Fruit fly (Drosophila melanogaster) whole organism, embryonic: ENCODE measurements around the gene Nckx30C.

Experiments
- BEAF-32 ChIP-seq: fragments of 200-800 bp; sonication (Bioruptor generic); optimal IDR thresholded peaks from 3 replicates; lab custom pipeline; 2017; ENCODE audit warnings: missing biosample characterization, missing genetic modification characterization, mild to moderate bottlenecking, moderate library complexity, missing genetic modification reagents
- CG10979 ChIP-seq: fragments of 200-800 bp; sonication (Bioruptor generic); optimal IDR thresholded peaks from 2 replicates; lab custom pipeline; 2018; ENCODE audit warnings: missing biosample characterization, mild to moderate bottlenecking, missing genetic modification characterization, moderate library complexity
- CG13775 ChIP-seq: fragments of 200-800 bp; sonication (Bioruptor generic); optimal IDR thresholded peaks from 3 replicates; lab custom pipeline; 2017; ENCODE audit warnings: missing biosample characterization, mild to moderate bottlenecking, missing genetic modification characterization
- CG14667 ChIP-seq: fragments of 200-800 bp; sonication (Bioruptor generic); IDR thresholded peaks from 2 replicates; pipeline ENCODE4 v1.3.6; 2022; ENCODE audit warnings: missing biosample characterization, missing genetic modification characterization
- CG3995 ChIP-seq: fragments of 200-800 bp; sonication (Bioruptor generic); optimal IDR thresholded peaks from 3 replicates; lab custom pipeline; 2016; ENCODE audit warnings: missing biosample characterization, missing genetic modification characterization
- CG4282 ChIP-seq: fragments of 200-800 bp; sonication (Bioruptor generic); optimal IDR thresholded peaks from 2 replicates; lab custom pipeline; 2016; ENCODE audit warnings: missing biosample characterization, missing genetic modification characterization
- CG4730 ChIP-seq: fragments of 200-800 bp; sonication (Bioruptor generic); IDR thresholded peaks from 2 replicates; pipeline ENCODE4 v1.3.6; 2022; ENCODE audit warnings: missing biosample characterization, missing genetic modification characterization
- CG6791 ChIP-seq: fragments of 200-800 bp; sonication (Bioruptor generic); IDR thresholded peaks from 3 replicates; pipeline ENCODE4 v1.3.6; 2022; ENCODE audit warnings: missing biosample characterization, missing genetic modification characterization; ENCODE audit not compliant: partially characterized antibody
- CG6813 ChIP-seq: fragments of 200-800 bp; sonication (Bioruptor generic); optimal IDR thresholded peaks from 2 replicates; lab custom pipeline; 2017; ENCODE audit warnings: missing biosample characterization, missing genetic modification characterization, mild to moderate bottlenecking, moderate library complexity, missing genetic modification reagents
- CG7372 ChIP-seq: fragments of 200-800 bp; sonication (Bioruptor generic); IDR thresholded peaks from 2 replicates; pipeline ENCODE4 v1.3.6; 2022; ENCODE audit warnings: missing biosample characterization, missing genetic modification characterization
- CHES-1-like ChIP-seq: fragments of 200-800 bp; sonication (Bioruptor generic); optimal IDR thresholded peaks from 2 replicates; lab custom pipeline; 2016; ENCODE audit warnings: missing biosample characterization, missing genetic modification characterization
- CkIIα-i1 ChIP-seq: fragments of 200-800 bp; sonication (Bioruptor generic); IDR thresholded peaks from 2 replicates; pipeline ENCODE4 v1.3.6; 2022; ENCODE audit warnings: missing biosample characterization, missing genetic modification characterization
- D19B ChIP-seq: fragments of 200-800 bp; sonication (Bioruptor generic); optimal IDR thresholded peaks from 2 replicates; lab custom pipeline; 2017; ENCODE audit warnings: missing biosample characterization, mild to moderate bottlenecking, missing genetic modification characterization
- Dek ChIP-seq: fragments of 200-800 bp; sonication (Bioruptor generic); optimal IDR thresholded peaks from 3 replicates; lab custom pipeline; 2019; ENCODE audit warnings: missing biosample characterization, mild to moderate bottlenecking, missing genetic modification characterization, moderate library complexity
- Dip2 ChIP-seq: fragments of 200-800 bp; sonication (Bioruptor generic); IDR thresholded peaks from 2 replicates; pipeline ENCODE4 v1.3.6; 2022; ENCODE audit warnings: missing biosample characterization, missing genetic modification characterization
- Doc3 ChIP-seq: fragments of 200-800 bp; sonication (Bioruptor generic); IDR thresholded peaks from 3 replicates; pipeline ENCODE4 v1.3.6; 2022; ENCODE audit warnings: missing biosample characterization, missing genetic modification characterization; ENCODE audit not compliant: partially characterized antibody
- Dp ChIP-seq: fragments of 200-800 bp; sonication (Bioruptor generic); optimal IDR thresholded peaks from 2 replicates; lab custom pipeline; 2018; ENCODE audit warnings: missing biosample characterization, mild to moderate bottlenecking, missing genetic modification characterization, moderate library complexity
- ERR ChIP-seq: fragments of 200-800 bp; sonication (Bioruptor generic); optimal IDR thresholded peaks from 2 replicates; lab custom pipeline; 2016; ENCODE audit warnings: missing biosample characterization, missing genetic modification characterization
- HLH4C ChIP-seq: fragments of 200-800 bp; sonication (Bioruptor generic); IDR thresholded peaks from 3 replicates; pipeline ENCODE4 v1.3.6; 2022; ENCODE audit warnings: missing biosample characterization, missing genetic modification characterization; ENCODE audit not compliant: partially characterized antibody
- Hey ChIP-seq: fragments of 200-800 bp; sonication (Bioruptor generic); optimal IDR thresholded peaks from 3 replicates; lab custom pipeline; 2018; ENCODE audit warnings: missing biosample characterization, mild to moderate bottlenecking, missing genetic modification characterization
- MTF-1 ChIP-seq: fragments of 200-800 bp; sonication (Bioruptor generic); optimal IDR thresholded peaks from 2 replicates; lab custom pipeline; 2018; ENCODE audit warnings: missing biosample characterization, mild to moderate bottlenecking, missing genetic modification characterization, borderline replicate concordance
- Nf-YB ChIP-seq: fragments of 200-800 bp; sonication (Bioruptor generic); optimal IDR thresholded peaks from 3 replicates; lab custom pipeline; 2019; ENCODE audit warnings: missing biosample characterization, mild to moderate bottlenecking, missing genetic modification characterization, moderate library complexity
- Scr ChIP-seq: fragments of 200-800 bp; sonication (Bioruptor generic); IDR thresholded peaks from 2 replicates; pipeline ENCODE4 v1.3.6; 2022; ENCODE audit warnings: missing biosample characterization, missing genetic modification characterization; ENCODE audit not compliant: partially characterized antibody
- Sox102F ChIP-seq: fragments of 200-800 bp; sonication (Bioruptor generic); optimal IDR thresholded peaks from 2 replicates; lab custom pipeline; 2018; ENCODE audit warnings: missing biosample characterization, mild to moderate bottlenecking, missing genetic modification characterization, moderate library complexity
- ato ChIP-seq: fragments of 200-800 bp; sonication (Bioruptor generic); IDR thresholded peaks from 2 replicates; pipeline ENCODE4 v1.3.6; 2022; ENCODE audit warnings: missing biosample characterization, missing genetic modification characterization; ENCODE audit not compliant: partially characterized antibody
- az2 ChIP-seq: fragments of 200-800 bp; sonication (Bioruptor generic); optimal IDR thresholded peaks from 3 replicates; lab custom pipeline; 2016; ENCODE audit warnings: missing biosample characterization, missing genetic modification characterization
- bbx ChIP-seq: fragments of 200-800 bp; sonication (Bioruptor generic); IDR thresholded peaks from 2 replicates; pipeline ENCODE4 v1.3.6; 2022; ENCODE audit warnings: missing biosample characterization, missing genetic modification characterization; ENCODE audit not compliant: partially characterized antibody
- dmrt99B ChIP-seq: fragments of 200-800 bp; sonication (Bioruptor generic); optimal IDR thresholded peaks from 2 replicates; lab custom pipeline; 2018; ENCODE audit warnings: missing biosample characterization, mild to moderate bottlenecking, missing genetic modification characterization, moderate library complexity
- dysf ChIP-seq: fragments of 200-800 bp; sonication (Bioruptor generic); IDR thresholded peaks from 3 replicates; pipeline ENCODE4 v1.3.6; 2022; ENCODE audit warnings: missing biosample characterization, missing genetic modification characterization
- emc ChIP-seq: fragments of 200-800 bp; sonication (Bioruptor generic); optimal IDR thresholded peaks from 2 replicates; lab custom pipeline; 2016; ENCODE audit warnings: missing biosample characterization, missing genetic modification characterization
- eve ChIP-seq, 2 experiments: fragments of >200 bp; optimal IDR thresholded peaks; 2 replicates each; lab custom pipeline; 2017; ENCODE audit warnings: missing biosample characterization in 2 of 2, missing genetic modification characterization in 2 of 2
- exex ChIP-seq: fragments of 200-800 bp; sonication (Bioruptor generic); optimal IDR thresholded peaks from 4 replicates; lab custom pipeline; 2018; ENCODE audit warnings: missing biosample characterization, mild to moderate bottlenecking, missing genetic modification characterization, moderate library complexity
- gce ChIP-seq: fragments of 200-800 bp; sonication (Bioruptor generic); IDR thresholded peaks from 3 replicates; pipeline ENCODE4 v1.3.6; 2022; ENCODE audit warnings: missing biosample characterization, missing genetic modification characterization
- ind ChIP-seq: fragments of 200-800 bp; sonication (Bioruptor generic); optimal IDR thresholded peaks from 3 replicates; lab custom pipeline; 2016; ENCODE audit warnings: missing biosample characterization, missing genetic modification characterization
- kah ChIP-seq: fragments of 200-800 bp; sonication (Bioruptor generic); optimal IDR thresholded peaks from 2 replicates; lab custom pipeline; 2018; ENCODE audit warnings: missing biosample characterization, mild to moderate bottlenecking, missing genetic modification characterization
- ken ChIP-seq: fragments of 200-800 bp; sonication (Bioruptor generic); IDR thresholded peaks from 3 replicates; pipeline ENCODE4 v1.3.6; 2022; ENCODE audit warnings: missing biosample characterization, missing genetic modification characterization
- onecut ChIP-seq: fragments of 200-800 bp; sonication (Bioruptor generic); IDR thresholded peaks from 2 replicates; pipeline ENCODE4 v1.3.6; 2022; ENCODE audit warnings: missing biosample characterization, missing genetic modification characterization
- pita ChIP-seq: fragments of 200-800 bp; sonication (Bioruptor generic); optimal IDR thresholded peaks from 2 replicates; lab custom pipeline; 2017; ENCODE audit warnings: missing biosample characterization, mild to moderate bottlenecking, missing genetic modification characterization
- sqz ChIP-seq: fragments of 200-800 bp; sonication (Bioruptor generic); optimal IDR thresholded peaks from 3 replicates; lab custom pipeline; 2018; ENCODE audit warnings: missing biosample characterization, mild to moderate bottlenecking, missing genetic modification characterization

The Nckx30C gene

DNA sequence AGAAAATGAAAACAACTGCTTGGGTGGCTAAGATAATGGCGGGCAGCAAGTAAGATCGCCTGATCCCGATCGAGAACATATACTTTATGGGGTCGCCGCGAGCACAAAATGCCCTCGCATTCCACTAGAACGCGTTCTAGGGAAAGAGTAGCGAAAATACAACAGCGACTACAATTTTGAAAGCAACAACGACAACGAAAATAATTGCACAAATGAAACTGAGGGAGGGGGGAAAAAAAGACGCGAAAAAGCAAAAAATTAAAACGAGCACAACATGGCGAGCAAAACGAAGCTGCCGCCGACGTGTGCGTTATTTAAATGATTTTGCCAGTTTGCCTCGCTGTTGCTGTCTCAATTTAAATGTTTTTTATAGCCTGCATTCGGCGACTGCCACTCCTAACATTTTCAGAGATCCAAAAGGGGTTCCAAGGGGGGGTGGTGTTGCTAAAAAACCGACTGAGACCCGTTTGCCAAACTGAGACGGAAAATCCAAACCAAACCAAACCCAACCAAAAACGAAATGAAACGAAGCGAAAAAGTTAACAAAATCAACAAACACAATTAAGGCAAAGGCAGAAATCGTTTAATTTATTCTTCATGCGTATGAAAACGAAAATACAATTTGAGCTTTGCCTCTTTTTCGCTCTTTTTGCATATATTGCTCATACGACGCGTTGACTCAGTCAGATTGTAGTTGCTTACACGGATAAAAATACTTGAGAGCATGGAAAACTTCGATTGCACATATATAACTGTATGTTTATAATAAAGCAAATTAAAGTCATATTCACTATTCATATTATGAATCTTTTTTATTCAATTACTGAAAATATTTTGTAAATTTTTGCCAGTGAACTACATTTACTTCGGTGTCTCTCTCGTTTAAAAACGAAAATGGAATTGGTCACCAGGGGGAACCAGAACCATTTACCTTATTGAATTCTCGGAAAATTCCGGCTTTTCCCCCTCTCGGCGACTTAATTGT lies 53.6 kb downstream of the Nckx30C start (continued):
- TF ChIP-seq ato (GFP tag; lab: Robert Waterston, UW), result no peak
- TF ChIP-seq CG6813, result no peak
- no peak for TF ChIP-seq CHES-1-like
- TF ChIP-seq Doc3 (GFP tag; lab: Robert Waterston, UW), result no peak
- TF ChIP-seq ken, result peak; percentile 51; the same call in 1 of the 3 replicates
- peak; percentile 69 for TF ChIP-seq Dek (tag; lab: Kevin White, UChicago)
- TF ChIP-seq HLH4C (GFP tag; lab: Robert Waterston, UW), result no peak
- peak; percentile 59 for TF ChIP-seq ind (GFP tag; lab: Kevin White, UChicago)
- TF ChIP-seq emc (GFP tag; lab: Kevin White, UChicago), result no peak
- TF ChIP-seq BEAF-32 (GFP tag; lab: Kevin White, UChicago), result no peak
- TF ChIP-seq az2 (GFP tag; lab: Kevin White, UChicago), result peak; percentile 30
- TF ChIP-seq dysf (GFP tag; lab: Robert Waterston, UW), result peak; percentile 87
- peak; percentile 57; the same call in 1 of the 2 replicates for TF ChIP-seq CG4730 (GFP tag; lab: Robert Waterston, UW)
- TF ChIP-seq Nf-YB, result peak; percentile 28
- no peak for TF ChIP-seq pita (GFP tag; lab: Kevin White, UChicago)
- TF ChIP-seq CG14667 (GFP tag; lab: Robert Waterston, UW), result peak; percentile 81
- peak; percentile 35 for TF ChIP-seq D19B (GFP tag; lab: Kevin White, UChicago)
- no peak for TF ChIP-seq Dip2 (GFP tag; lab: Robert Waterston, UW)
- TF ChIP-seq MTF-1, result no peak
- no peak for TF ChIP-seq CG4282 (GFP tag; lab: Kevin White, UChicago)
- TF ChIP-seq gce, result peak; percentile 58; the same call in 1 of the 3 replicates
- TF ChIP-seq CG13775 (GFP tag; lab: Kevin White, UChicago), result peak; percentile 55
- TF ChIP-seq Hey (tag; lab: Kevin White, UChicago), result no peak
- TF ChIP-seq onecut, result no peak
- TF ChIP-seq CG7372 (GFP tag; lab: Robert Waterston, UW), result peak; percentile 76
- TF ChIP-seq ERR (GFP tag; lab: Kevin White, UChicago), result no peak
- peak; percentile 66 for TF ChIP-seq dmrt99B
- no peak for TF ChIP-seq bbx (GFP tag; lab: Robert Waterston, UW)
- no peak for TF ChIP-seq kah (GFP tag; lab: Kevin White, UChicago)
- TF ChIP-seq sqz, result no peak
- no peak for TF ChIP-seq CG3995 (GFP tag; lab: Kevin White, UChicago)
- TF ChIP-seq Sox102F (GFP tag; lab: Kevin White, UChicago), result peak; percentile 63
- TF ChIP-seq CG10979 (tag; lab: Kevin White, UChicago), result peak; percentile 10
- peak; percentile 3 for TF ChIP-seq exex (tag; lab: Kevin White, UChicago)
- TF ChIP-seq eve (GFP tag; optimal IDR thresholded peaks at IDR 0.05; lab: Kevin White, UChicago), result peak in 1 of 2 experiments; percentile 80
- no peak for TF ChIP-seq CG6791 (GFP tag; lab: Robert Waterston, UW)
- TF ChIP-seq Dp (GFP tag; lab: Kevin White, UChicago), result no peak
- no peak for TF ChIP-seq CkIIα-i1 (GFP tag; lab: Robert Waterston, UW)
- no peak for TF ChIP-seq Scr
- TF ChIP-seq, all 482 proteins: peak for 243
